Worm (Caenorhabditis elegans): ENCODE measurements around the gene Y53F4B.5.
A peak's percentile ranks its signal among the peaks of the same experiment; 100 is the strongest.

Y53F4B.5 gene

ce11 chrII:15010366-15011235 is 26.8 kb upstream of the Y53F4B.5 start, which contains the start of the genes Y53F4B.9 and Y53F4B.11 (continued):
- TF ChIP-seq grh-1 (GFP tag; IDR thresholded peaks at IDR 0.05) (peak; percentile 43; the same call in 1 of the 2 replicates), snu-23 (GFP tag; optimal IDR thresholded peaks at IDR 0.05) (peak; percentile 85), sup-37 (GFP tag; optimal IDR thresholded peaks at IDR 0.05) (no peak), ztf-4 (tag; optimal IDR thresholded peaks at IDR 0.05) (no peak), sox-4 (tag; optimal IDR thresholded peaks at IDR 0.05) (peak; percentile 23), mdl-1 (tag; optimal IDR thresholded peaks at IDR 0.05) (peak in 1 of 2 experiments; percentile 70), egl-27 (tag; optimal IDR thresholded peaks at IDR 0.05) (no peak), skn-1 (tag; optimal IDR thresholded peaks at IDR 0.05) (peak; percentile 68), unc-86 (tag; optimal IDR thresholded peaks at IDR 0.05) (peak; percentile 69), irx-1 (tag; optimal IDR thresholded peaks at IDR 0.05) (peak; percentile 58), ceh-82 (tag; optimal IDR thresholded peaks at IDR 0.05) (peak; percentile 70 to 95 (median 70)), zip-4 (GFP tag; optimal IDR thresholded peaks at IDR 0.05) (peak; percentile 42), elt-2 (tag; optimal IDR thresholded peaks at IDR 0.05) (peak; percentile 18), lin-35 (GFP tag; optimal IDR thresholded peaks at IDR 0.05) (peak; percentile 100), F16B12.6 (tag; optimal IDR thresholded peaks at IDR 0.05) (peak; percentile 70), vab-15 (tag; optimal IDR thresholded peaks at IDR 0.05) (peak; percentile 38), pax-3 (tag; optimal IDR thresholded peaks at IDR 0.05) (peak; percentile 63), mep-1 (tag; optimal IDR thresholded peaks at IDR 0.05) (peak; percentile 71), ceh-90 (tag; optimal IDR thresholded peaks at IDR 0.05) (no peak), xbp-1 (tag; optimal IDR thresholded peaks at IDR 0.05) (peak; percentile 67), nhr-90 (tag; optimal IDR thresholded peaks at IDR 0.05; ENCODE audit: poor library complexity) (peak; percentile 72), unc-30 (tag; optimal IDR thresholded peaks at IDR 0.05) (no peak), efl-3 (GFP tag; optimal IDR thresholded peaks at IDR 0.05) (no peak), unc-130 (tag; optimal IDR thresholded peaks at IDR 0.05) (peak; percentile 65), C04F5.9 (tag; optimal IDR thresholded peaks at IDR 0.05) (no peak), pqm-1 (tag; optimal IDR thresholded peaks at IDR 0.05) (no peak), hlh-17 (GFP tag; optimal IDR thresholded peaks at IDR 0.05; ENCODE audit: borderline replicate concordance) (no peak), nhr-47 (tag; optimal IDR thresholded peaks at IDR 0.05) (peak; percentile 88), unc-62 (GFP tag; optimal IDR thresholded peaks at IDR 0.05) (no peak), snpc-4 (tag; optimal IDR thresholded peaks at IDR 0.05) (peak; percentile 88), tbx-2 (tag; optimal IDR thresholded peaks at IDR 0.05) (peak; percentile 78), nhr-20 (tag; optimal IDR thresholded peaks at IDR 0.05) (peak; percentile 75), lin-14 (GFP tag; optimal IDR thresholded peaks at IDR 0.05) (peak; percentile 69), swsn-7 (tag; optimal IDR thresholded peaks at IDR 0.05) (peak; percentile 67), nhr-28 (tag; optimal IDR thresholded peaks at IDR 0.05) (no peak), nhr-77 (tag; optimal IDR thresholded peaks at IDR 0.05) (peak; percentile 94), nhr-12 (tag; optimal IDR thresholded peaks at IDR 0.05) (no peak), ceh-8 (GFP tag; optimal IDR thresholded peaks at IDR 0.05) (peak; percentile 22), ztf-11 (tag; optimal IDR thresholded peaks at IDR 0.05) (peak in 1 of 2 experiments; percentile 4), unc-98 (GFP tag; IDR thresholded peaks at IDR 0.05) (no peak), lin-39 (tag; optimal IDR thresholded peaks at IDR 0.05) (peak; percentile 25), nhr-85 (tag) (peak; percentile 39), nhr-11 (tag; optimal IDR thresholded peaks at IDR 0.05) (peak; percentile 16), C16A3.4 (tag; optimal IDR thresholded peaks at IDR 0.05) (peak; percentile 87), lsy-2 (tag; optimal IDR thresholded peaks at IDR 0.05) (peak; percentile 81 to 94), zag-1 (tag; optimal IDR thresholded peaks at IDR 0.05) (no peak), fos-1 (tag; optimal IDR thresholded peaks at IDR 0.05) (peak; percentile 72), efl-1 (optimal IDR thresholded peaks at IDR 0.05) (peak; percentile 99 to 100), efl-1 (GFP tag; optimal IDR thresholded peaks at IDR 0.05 in 1 of 2) (peak; percentile 100), jun-1 (tag; optimal IDR thresholded peaks at IDR 0.05) (peak; percentile 73), C34B4.2 (tag; optimal IDR thresholded peaks at IDR 0.05) (no peak)

Measured in whole organism, L1 larva.